In genomic region chrIV:9376550-9376949, ce11 we compare ENCODE assay signal across 5 worm cellular contexts.
A peak's percentile ranks its signal among the peaks of the same experiment; 100 is the strongest.
TF ChIP-seq lines count a peak whose summit lies in the region.

No protein-coding gene starts in this region.

TF ChIP-seq in whole organism, L1 larva, 84 proteins besides CTCF, POLR2A, EP300 and RAD21 (continues in another document):
- TF ChIP-seq lsy-2 (tag; optimal IDR thresholded peaks at IDR 0.05; lab: Kevin White, UChicago) (no peak), nhr-47 (tag; optimal IDR thresholded peaks at IDR 0.05; lab: Kevin White, UChicago) (no peak), C04F5.9 (tag; optimal IDR thresholded peaks at IDR 0.05; lab: Kevin White, UChicago) (no peak), nhr-85 (tag; lab: Kevin White, UChicago) (peak; percentile 77), ceh-88 (GFP tag; IDR thresholded peaks at IDR 0.05; lab: Robert Waterston, UW) (no peak), lin-39 (tag; optimal IDR thresholded peaks at IDR 0.05; lab: Kevin White, UChicago) (no peak), zag-1 (tag; optimal IDR thresholded peaks at IDR 0.05; lab: Kevin White, UChicago) (no peak), ceh-8 (GFP tag; optimal IDR thresholded peaks at IDR 0.05; lab: Kevin White, UChicago) (no peak), tlp-1 (tag; optimal IDR thresholded peaks at IDR 0.05; lab: Kevin White, UChicago) (no peak), aha-1 (tag; optimal IDR thresholded peaks at IDR 0.05; lab: Kevin White, UChicago) (no peak), nhr-20 (tag; optimal IDR thresholded peaks at IDR 0.05; lab: Kevin White, UChicago) (peak; percentile 17), Y116A8C.19 (tag; optimal IDR thresholded peaks at IDR 0.05; lab: Kevin White, UChicago; ENCODE audit: borderline replicate concordance) (no peak), lin-14 (GFP tag; optimal IDR thresholded peaks at IDR 0.05; lab: Kevin White, UChicago) (peak; percentile 65), blmp-1 (tag; optimal IDR thresholded peaks at IDR 0.05; lab: Kevin White, UChicago) (peak; percentile 39), nhr-76 (tag; optimal IDR thresholded peaks at IDR 0.05; lab: Kevin White, UChicago) (no peak), fos-1 (tag; optimal IDR thresholded peaks at IDR 0.05; lab: Kevin White, UChicago) (no peak), snpc-4 (tag; optimal IDR thresholded peaks at IDR 0.05; lab: Kevin White, UChicago) (no peak), skn-1 (tag; optimal IDR thresholded peaks at IDR 0.05; lab: Kevin White, UChicago) (no peak), ceh-63 (GFP tag; optimal IDR thresholded peaks at IDR 0.05; lab: Kevin White, UChicago) (no peak)

TF ChIP-seq in whole organism, L2 larva, 48 proteins besides CTCF, POLR2A, EP300 and RAD21:
- no peak for TF ChIP-seq dmd-4 (tag; optimal IDR thresholded peaks at IDR 0.05; lab: Kevin White, UChicago)
- peak; percentile 66 for TF ChIP-seq sma-9 (GFP tag; optimal IDR thresholded peaks at IDR 0.05; lab: Kevin White, UChicago)
- no peak for TF ChIP-seq sma-9 (tag; optimal IDR thresholded peaks at IDR 0.05; lab: Kevin White, UChicago)
- TF ChIP-seq nhr-21 (tag; optimal IDR thresholded peaks at IDR 0.05; lab: Kevin White, UChicago): peak; percentile 34
- TF ChIP-seq egl-27 (tag; optimal IDR thresholded peaks at IDR 0.05; lab: Kevin White, UChicago): no peak
- no peak for TF ChIP-seq ztf-11 (tag; optimal IDR thresholded peaks at IDR 0.05; lab: Kevin White, UChicago)
- TF ChIP-seq nhr-25 (tag; optimal IDR thresholded peaks at IDR 0.05; lab: Kevin White, UChicago): peak; percentile 64
- TF ChIP-seq ztf-4 (tag; optimal IDR thresholded peaks at IDR 0.05; lab: Kevin White, UChicago): no peak
- no peak for TF ChIP-seq unc-62 (GFP tag; optimal IDR thresholded peaks at IDR 0.05; lab: Kevin White, UChicago)
- no peak for TF ChIP-seq C34F6.9 (tag; optimal IDR thresholded peaks at IDR 0.05; lab: Kevin White, UChicago)
- peak; percentile 6 for TF ChIP-seq blmp-1 (tag; optimal IDR thresholded peaks at IDR 0.05; lab: Kevin White, UChicago; ENCODE audit: insufficient read depth)
- no peak for TF ChIP-seq nhr-237 (tag; optimal IDR thresholded peaks at IDR 0.05; lab: Kevin White, UChicago)
- no peak for TF ChIP-seq nhr-12 (tag; optimal IDR thresholded peaks at IDR 0.05; lab: Kevin White, UChicago)
TF ChIP-seq in whole organism, L2 larva: peak in this region for 4.

TF ChIP-seq in whole organism, L3 larva, 47 proteins besides CTCF, POLR2A, EP300 and RAD21:
- peak; percentile 22 for TF ChIP-seq nhr-23 (tag; optimal IDR thresholded peaks at IDR 0.05; lab: Kevin White, UChicago)
- TF ChIP-seq nhr-25 (tag; optimal IDR thresholded peaks at IDR 0.05; lab: Kevin White, UChicago): peak; percentile 47
- peak; percentile 25 for TF ChIP-seq nhr-43 (tag; optimal IDR thresholded peaks at IDR 0.05; lab: Kevin White, UChicago; ENCODE audit: poor library complexity, severe bottlenecking)
- no peak for TF ChIP-seq elt-1 (tag; optimal IDR thresholded peaks at IDR 0.05; lab: Kevin White, UChicago)
- peak in 2 of 3 experiments; percentile 11 to 88 for TF ChIP-seq elt-3 (tag; optimal IDR thresholded peaks at IDR 0.05; lab: Kevin White, UChicago)

TF ChIP-seq in whole organism, L4 larva, 104 proteins besides CTCF, POLR2A, EP300 and RAD21:
- peak; percentile 36 for TF ChIP-seq hlh-30 (tag; optimal IDR thresholded peaks at IDR 0.05; lab: Kevin White, UChicago; ENCODE audit: insufficient read depth)
- peak; percentile 39 for TF ChIP-seq nhr-28 (tag; optimal IDR thresholded peaks at IDR 0.05; lab: Kevin White, UChicago)
- TF ChIP-seq aha-1 (tag; lab: Kevin White, UChicago): no peak
- peak; percentile 65 for TF ChIP-seq nhr-25 (tag; optimal IDR thresholded peaks at IDR 0.05; lab: Kevin White, UChicago; ENCODE audit: borderline replicate concordance, insufficient read depth)
- TF ChIP-seq tra-1 (GFP tag; IDR thresholded peaks at IDR 0.05; lab: Robert Waterston, UW): peak; percentile 59; the same call in 1 of the 2 replicates
- TF ChIP-seq dmd-6 (GFP tag; IDR thresholded peaks at IDR 0.05; lab: Robert Waterston, UW): peak; percentile 70
- peak in 1 of 2 experiments; percentile 31 for TF ChIP-seq lsy-2 (tag; optimal IDR thresholded peaks at IDR 0.05; lab: Kevin White, UChicago)
- no peak for TF ChIP-seq R02D3.7 (tag; optimal IDR thresholded peaks at IDR 0.05; lab: Kevin White, UChicago)
- peak; percentile 49 for TF ChIP-seq dve-1 (tag; optimal IDR thresholded peaks at IDR 0.05; lab: Kevin White, UChicago; ENCODE audit: insufficient read depth)
- peak; percentile 45 for TF ChIP-seq nhr-76 (tag; optimal IDR thresholded peaks at IDR 0.05; lab: Kevin White, UChicago)

TF ChIP-seq in whole organism, young adult, 124 proteins besides CTCF, POLR2A, EP300 and RAD21:
- TF ChIP-seq lin-40 (tag; optimal IDR thresholded peaks at IDR 0.05; lab: Kevin White, UChicago) (peak; percentile 30), athp-1 (tag; optimal IDR thresholded peaks at IDR 0.05; lab: Kevin White, UChicago) (no peak), somi-1 (GFP tag; optimal IDR thresholded peaks at IDR 0.05; lab: Kevin White, UChicago) (peak; percentile 10), T26A5.8 (tag; optimal IDR thresholded peaks at IDR 0.05; lab: Kevin White, UChicago) (no peak), K11D2.4 (GFP tag; IDR thresholded peaks at IDR 0.05; lab: Robert Waterston, UW) (peak; percentile 63; the same call in 1 of the 2 replicates), F33H1.4 (GFP tag; IDR thresholded peaks at IDR 0.05; lab: Robert Waterston, UW) (no peak), ztf-26 (tag; optimal IDR thresholded peaks at IDR 0.05; lab: Kevin White, UChicago) (peak; percentile 56)
